Worm (Caenorhabditis elegans): Measurements from ENCODE around the gene H38K22.6.

The H38K22.6 gene

DNA sequence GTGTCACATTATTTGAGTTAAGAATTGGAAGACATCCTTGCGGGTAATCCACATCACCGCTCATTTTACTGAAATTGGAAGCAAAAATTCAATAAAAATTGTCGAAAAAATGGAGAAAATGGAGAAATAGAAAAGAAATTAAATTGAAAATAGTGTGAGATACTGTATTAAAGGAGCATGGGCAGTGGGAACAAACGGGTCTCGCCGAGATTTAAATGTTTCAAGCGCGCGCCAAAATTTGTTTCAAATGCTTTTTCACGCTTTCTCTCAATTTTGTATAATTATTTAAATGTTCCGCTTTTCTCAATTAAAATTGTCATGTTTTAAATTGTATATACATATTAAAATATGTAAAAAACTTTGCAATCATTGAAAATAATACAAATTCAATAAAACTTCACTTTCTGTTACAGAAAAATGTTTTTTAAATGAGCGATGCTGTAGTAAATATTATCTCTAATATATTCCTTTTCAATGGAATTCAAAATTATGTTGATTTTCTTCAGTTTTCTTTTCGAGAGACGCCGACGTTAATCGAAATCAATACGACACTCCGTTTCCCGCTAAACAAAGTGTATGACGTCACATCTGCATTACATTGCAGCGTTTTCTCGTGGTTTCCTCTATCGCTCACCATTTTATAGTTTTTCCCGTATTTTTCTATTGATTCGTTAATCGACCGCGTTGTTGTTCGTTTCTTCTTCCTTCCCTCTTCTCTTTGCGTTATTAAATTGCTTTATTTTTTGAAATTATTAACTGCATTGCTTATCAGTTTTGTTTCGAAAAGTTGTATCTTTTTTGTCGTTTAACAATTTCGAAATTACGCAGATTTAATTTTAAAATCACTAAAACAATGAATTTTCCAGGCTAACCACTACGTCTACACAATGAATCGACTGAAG, 6.9 kb upstream of the H38K22.6 start, which contains the start of the genes evl-14 and dcn-1:
Gene evl-14, minus strand, starts transcription at position 68 of the 902 bp plus-strand sequence.
Gene dcn-1, plus strand, starts transcription at position 852 of the 902 bp plus-strand sequence.
- TF ChIP-seq mbf-1 (tag; optimal IDR thresholded peaks at IDR 0.05) (no peak), lsy-2 (tag; optimal IDR thresholded peaks at IDR 0.05) (peak; percentile 52 to 91), peb-1 (tag; optimal IDR thresholded peaks at IDR 0.05) (no peak), gmeb-1 (tag; optimal IDR thresholded peaks at IDR 0.05) (peak; percentile 79), ama-1 (optimal IDR thresholded peaks at IDR 0.05) (peak; percentile 58), ztf-1 (GFP tag; conservative IDR thresholded peaks at IDR 0.05) (no peak), egl-27 (tag; optimal IDR thresholded peaks at IDR 0.05) (no peak), unc-39 (tag; optimal IDR thresholded peaks at IDR 0.05) (no peak), C34F6.9 (tag; optimal IDR thresholded peaks at IDR 0.05) (peak; percentile 94), nhr-129 (tag; optimal IDR thresholded peaks at IDR 0.05) (peak; percentile 85), ztf-4 (tag; optimal IDR thresholded peaks at IDR 0.05) (peak; percentile 11), ceh-82 (tag; optimal IDR thresholded peaks at IDR 0.05) (no peak), nhr-12 (tag; optimal IDR thresholded peaks at IDR 0.05) (no peak), lin-13 (GFP tag; optimal IDR thresholded peaks at IDR 0.05) (peak; percentile 73), dmd-4 (tag; optimal IDR thresholded peaks at IDR 0.05) (no peak), lin-11 (tag; optimal IDR thresholded peaks at IDR 0.05) (no peak), nhr-11 (tag; optimal IDR thresholded peaks at IDR 0.05) (no peak), unc-62 (GFP tag; optimal IDR thresholded peaks at IDR 0.05) (no peak), nhr-6 (tag; optimal IDR thresholded peaks at IDR 0.05) (peak; percentile 79), Y55F3AM.14 (GFP tag; optimal IDR thresholded peaks at IDR 0.05) (no peak), R02D3.7 (tag; optimal IDR thresholded peaks at IDR 0.05) (no peak), mab-5 (tag; optimal IDR thresholded peaks at IDR 0.05) (peak; percentile 30), unc-55 (GFP tag; optimal IDR thresholded peaks at IDR 0.05) (peak; percentile 92), nhr-25 (tag; optimal IDR thresholded peaks at IDR 0.05) (peak; percentile 76), lin-39 (tag; optimal IDR thresholded peaks at IDR 0.05) (no peak), sma-9 (GFP tag; optimal IDR thresholded peaks at IDR 0.05) (no peak), sma-9 (tag; optimal IDR thresholded peaks at IDR 0.05) (no peak), aly-2 (tag; optimal IDR thresholded peaks at IDR 0.05) (no peak), snpc-4 (tag; optimal IDR thresholded peaks at IDR 0.05) (peak; percentile 35), alr-1 (tag; optimal IDR thresholded peaks at IDR 0.05) (no peak), F13H6.1 (tag; optimal IDR thresholded peaks at IDR 0.05) (peak; percentile 61), nhr-21 (tag; optimal IDR thresholded peaks at IDR 0.05) (peak; percentile 73), zag-1 (tag; optimal IDR thresholded peaks at IDR 0.05) (no peak), nhr-237 (tag; optimal IDR thresholded peaks at IDR 0.05) (no peak), elt-1 (tag; optimal IDR thresholded peaks at IDR 0.05) (no peak), ZK546.5 (tag; optimal IDR thresholded peaks at IDR 0.05) (no peak), sem-4 (tag; optimal IDR thresholded peaks at IDR 0.05) (peak; percentile 47), blmp-1 (tag; optimal IDR thresholded peaks at IDR 0.05; ENCODE audit: insufficient read depth) (no peak), skn-1 (tag; optimal IDR thresholded peaks at IDR 0.05) (peak; percentile 20), elt-3 (tag; optimal IDR thresholded peaks at IDR 0.05) (no peak), sma-3 (GFP tag; optimal IDR thresholded peaks at IDR 0.05) (peak; percentile 60), ceh-16 (tag; optimal IDR thresholded peaks at IDR 0.05) (no peak), nhr-23 (tag; optimal IDR thresholded peaks at IDR 0.05) (no peak), ztf-11 (tag; optimal IDR thresholded peaks at IDR 0.05) (no peak), nhr-10 (tag; optimal IDR thresholded peaks at IDR 0.05) (no peak), fos-1 (tag; optimal IDR thresholded peaks at IDR 0.05) (peak; percentile 73), mdl-1 (tag; optimal IDR thresholded peaks at IDR 0.05) (peak in 1 of 2 experiments; percentile 41), crh-2 (tag; optimal IDR thresholded peaks at IDR 0.05) (peak; percentile 95), nhr-77 (tag; optimal IDR thresholded peaks at IDR 0.05) (no peak)
